Worm (Caenorhabditis elegans) whole organism, L1 larva: ENCODE results near the gene Y67D8C.22.

Experiments
- F16B12.6 ChIP-seq: fragments of 150-350 bp; optimal IDR thresholded peaks from 2 replicates; lab custom pipeline; 2014; ENCODE audit warnings: missing biosample characterization, missing genetic modification characterization
- ama-1 ChIP-seq: fragments of 150-350 bp; optimal IDR thresholded peaks from 2 replicates; lab custom pipeline; 2014
- egl-13 ChIP-seq: sonication (generic microtip); optimal IDR thresholded peaks from 2 replicates; lab custom pipeline; 2016; ENCODE audit warnings: missing genotype, missing genetic modification reagents, missing genetic modification characterization, missing compliant biosample characterization
- lin-35 ChIP-seq, 2 experiments: fragments of 150-350 bp; optimal IDR thresholded peaks; 2 replicates each; lab custom pipeline; 2014; ENCODE audit warnings: missing biosample characterization in 2 of 2, missing genetic modification characterization in 2 of 2, missing genetic modification reagents in 2 of 2
- pqm-1 ChIP-seq: sonication (generic microtip); optimal IDR thresholded peaks from 3 replicates; lab custom pipeline; 2017; ENCODE audit warnings: missing biosample characterization, missing genetic modification characterization
- snpc-4 ChIP-seq: fragments of 150-350 bp; optimal IDR thresholded peaks from 2 replicates; lab custom pipeline; 2014; ENCODE audit warnings: missing biosample characterization, missing genetic modification characterization
- unc-62 ChIP-seq: fragments of 150-350 bp; optimal IDR thresholded peaks from 2 replicates; lab custom pipeline; 2014; ENCODE audit warnings: missing biosample characterization, missing genetic modification reagents, missing genetic modification characterization
- ztf-4 ChIP-seq: fragments of 150-350 bp; optimal IDR thresholded peaks from 2 replicates; lab custom pipeline; 2014; ENCODE audit warnings: missing biosample characterization, missing genetic modification characterization

DNA sequence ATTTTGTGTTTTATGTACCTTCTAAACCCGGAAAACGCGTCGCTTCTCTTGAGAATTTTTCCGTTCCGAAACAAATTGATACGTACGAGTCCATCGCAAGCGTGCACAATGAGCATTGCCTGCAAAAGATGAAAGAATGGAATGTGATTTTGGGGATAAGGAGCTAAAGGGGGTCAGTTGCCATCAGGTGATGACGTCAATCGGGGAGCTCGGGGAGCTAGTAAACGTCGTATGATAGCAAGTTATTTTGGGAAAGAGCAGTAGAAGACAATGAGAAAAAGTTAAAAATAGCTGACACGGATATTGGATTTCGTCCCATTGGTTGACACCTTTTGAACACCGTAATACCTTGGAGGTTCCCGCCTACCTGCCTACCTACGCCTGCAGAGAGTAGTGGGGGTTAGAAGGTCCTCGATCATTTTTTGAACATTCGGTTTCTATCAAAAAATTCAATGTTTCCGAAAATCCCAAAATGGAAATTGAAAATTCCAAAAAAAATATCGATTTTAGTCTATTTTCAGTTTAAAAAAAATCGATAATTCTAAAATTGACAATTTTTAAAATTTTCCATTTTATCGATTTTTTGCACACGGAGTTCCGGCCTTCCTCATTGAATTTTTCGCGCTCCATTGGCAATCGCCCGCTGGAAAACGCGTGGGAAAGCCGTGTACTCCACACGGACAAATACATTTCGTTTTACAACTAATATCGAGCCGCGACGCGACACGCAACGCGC is 50.1 kb downstream of the Y67D8C.22 start:
- no peak for TF ChIP-seq lin-35 (GFP tag; optimal IDR thresholded peaks at IDR 0.05; lab: Kevin White, UChicago)
- TF ChIP-seq unc-62 (GFP tag; lab: Kevin White, UChicago), result no peak
- no peak for TF ChIP-seq ztf-4 (tag; lab: Kevin White, UChicago)
- no peak for TF ChIP-seq ama-1 (lab: Kevin White, UChicago)
- TF ChIP-seq egl-13 (tag; lab: Kevin White, UChicago), result no peak
- no peak for TF ChIP-seq snpc-4 (tag; lab: Kevin White, UChicago)
- TF ChIP-seq pqm-1 (tag; lab: Kevin White, UChicago), result no peak
- no peak for TF ChIP-seq F16B12.6 (tag; lab: Kevin White, UChicago)
